Worm (Caenorhabditis elegans): ENCODE measurements around the gene srh-19.

- no peak for TF ChIP-seq ama-1 (optimal IDR thresholded peaks at IDR 0.05)
- no peak for TF ChIP-seq lim-6 (tag; optimal IDR thresholded peaks at IDR 0.05)
- no peak for TF ChIP-seq K02D7.2 (tag; optimal IDR thresholded peaks at IDR 0.05)
- TF ChIP-seq eyg-1 (tag; optimal IDR thresholded peaks at IDR 0.05), result no peak
- TF ChIP-seq pqm-1 (tag; optimal IDR thresholded peaks at IDR 0.05), result no peak
- no peak for TF ChIP-seq elt-2 (tag; optimal IDR thresholded peaks at IDR 0.05)
- TF ChIP-seq pha-4 (tag; optimal IDR thresholded peaks at IDR 0.05), result no peak
- TF ChIP-seq rnt-1 (tag; optimal IDR thresholded peaks at IDR 0.05), result no peak
- no peak for TF ChIP-seq ttx-3 (tag; optimal IDR thresholded peaks at IDR 0.05)
- no peak for TF ChIP-seq ceh-34 (tag; optimal IDR thresholded peaks at IDR 0.05)
- no peak for TF ChIP-seq nhr-11 (tag; optimal IDR thresholded peaks at IDR 0.05)
Observed at ce11 chrX:1381565-1381964, 31.4 kb upstream of the srh-19 start, which contains the start of gene F56C3.10.
